Fruit fly (Drosophila melanogaster) whole organism, embryonic: ENCODE data around the gene st.

Source experiments
- Abd-B ChIP-seq: fragments of 200-800 bp; sonication (Bioruptor generic); optimal IDR thresholded peaks from 2 replicates; lab custom pipeline; 2018; ENCODE audit warnings: missing biosample characterization, mild to moderate bottlenecking, missing genetic modification characterization, moderate library complexity
- Atf3 ChIP-seq: fragments of 200-800 bp; sonication (Bioruptor generic); optimal IDR thresholded peaks from 3 replicates; lab custom pipeline; 2016; ENCODE audit warnings: missing biosample characterization, missing genetic modification characterization
- Atf6 ChIP-seq: fragments of 200-800 bp; sonication (Bioruptor generic); IDR thresholded peaks from 2 replicates; pipeline ENCODE4 v1.3.6; 2022; ENCODE audit warnings: missing biosample characterization, missing genetic modification characterization
- Blimp-1 ChIP-seq: fragments of 200-800 bp; sonication (Bioruptor generic); optimal IDR thresholded peaks from 3 replicates; lab custom pipeline; 2018; ENCODE audit warnings: missing biosample characterization, missing genetic modification characterization, mild to moderate bottlenecking, moderate library complexity, missing genetic modification reagents
- C15 ChIP-seq: fragments of 200-800 bp; sonication (Bioruptor generic); IDR thresholded peaks from 3 replicates; pipeline ENCODE4 v1.3.6; 2022; ENCODE audit warnings: missing biosample characterization, missing genetic modification characterization
- CG12219 ChIP-seq: fragments of 200-800 bp; sonication (Bioruptor generic); optimal IDR thresholded peaks from 3 replicates; lab custom pipeline; 2018; ENCODE audit warnings: missing biosample characterization, mild to moderate bottlenecking, missing genetic modification characterization
- CG12299 ChIP-seq: fragments of 200-800 bp; sonication (Bioruptor generic); optimal IDR thresholded peaks from 2 replicates; lab custom pipeline; 2018; ENCODE audit warnings: missing biosample characterization, mild to moderate bottlenecking, missing genetic modification characterization
- CG12391 ChIP-seq: fragments of 200-800 bp; sonication (Bioruptor generic); optimal IDR thresholded peaks from 3 replicates; lab custom pipeline; 2018; ENCODE audit warnings: missing biosample characterization, mild to moderate bottlenecking, missing genetic modification characterization, moderate library complexity
- CG14050 ChIP-seq: fragments of 200-800 bp; sonication (Bioruptor generic); IDR thresholded peaks from 3 replicates; pipeline ENCODE4 v1.3.6; 2022; ENCODE audit warnings: missing biosample characterization, missing genetic modification characterization
- CG14860 ChIP-seq: fragments of 200-800 bp; sonication (Bioruptor generic); IDR thresholded peaks from 3 replicates; pipeline ENCODE4 v1.3.6; 2022; ENCODE audit warnings: missing biosample characterization, missing genetic modification characterization; ENCODE audit not compliant: partially characterized antibody
- CG14965 ChIP-seq: fragments of 200-800 bp; sonication (Bioruptor generic); optimal IDR thresholded peaks from 2 replicates; lab custom pipeline; 2016; ENCODE audit warnings: missing biosample characterization, missing genetic modification characterization, borderline replicate concordance
- CG15514 ChIP-seq: fragments of 200-800 bp; sonication (Bioruptor generic); optimal IDR thresholded peaks from 3 replicates; lab custom pipeline; 2017; ENCODE audit warnings: missing biosample characterization, missing genetic modification characterization, mild to moderate bottlenecking, moderate library complexity, missing genetic modification reagents
- CG15696 ChIP-seq: fragments of 200-800 bp; sonication (Bioruptor generic); optimal IDR thresholded peaks from 2 replicates; lab custom pipeline; 2019; ENCODE audit warnings: missing biosample characterization, mild to moderate bottlenecking, missing genetic modification characterization, moderate library complexity
- CG17328 ChIP-seq: fragments of 200-800 bp; sonication (Bioruptor generic); IDR thresholded peaks from 2 replicates; pipeline ENCODE4 v1.3.6; 2022; ENCODE audit warnings: missing biosample characterization, missing genetic modification characterization
- CG17568 ChIP-seq: fragments of 200-800 bp; sonication (Bioruptor generic); optimal IDR thresholded peaks from 2 replicates; lab custom pipeline; 2018; ENCODE audit warnings: missing biosample characterization, mild to moderate bottlenecking, missing genetic modification characterization, moderate library complexity
- CG18011 ChIP-seq: fragments of 200-800 bp; sonication (Bioruptor generic); optimal IDR thresholded peaks from 2 replicates; lab custom pipeline; 2017; ENCODE audit warnings: missing biosample characterization, missing genetic modification characterization, mild to moderate bottlenecking, moderate library complexity, missing genotype
- CG2116 ChIP-seq: fragments of 200-800 bp; sonication (Bioruptor generic); optimal IDR thresholded peaks from 3 replicates; lab custom pipeline; 2018; ENCODE audit warnings: missing biosample characterization, mild to moderate bottlenecking, missing genetic modification characterization
- CG30403 ChIP-seq: fragments of 200-800 bp; sonication (Bioruptor generic); optimal IDR thresholded peaks from 3 replicates; lab custom pipeline; 2016; ENCODE audit warnings: missing biosample characterization, missing genetic modification characterization
- CG31388 ChIP-seq: fragments of 200-800 bp; sonication (Bioruptor generic); optimal IDR thresholded peaks from 2 replicates; lab custom pipeline; 2016; ENCODE audit warnings: missing biosample characterization, missing genetic modification characterization
- CG34224 ChIP-seq: fragments of 200-800 bp; sonication (Bioruptor generic); IDR thresholded peaks from 3 replicates; pipeline ENCODE4 v1.3.6; 2022; ENCODE audit warnings: missing biosample characterization, missing genetic modification characterization; ENCODE audit not compliant: partially characterized antibody
- CG4424 ChIP-seq: fragments of 200-800 bp; sonication (Bioruptor generic); optimal IDR thresholded peaks from 3 replicates; lab custom pipeline; 2016; ENCODE audit warnings: missing biosample characterization, missing genetic modification characterization
- CG6854 ChIP-seq: fragments of 200-800 bp; sonication (Bioruptor generic); optimal IDR thresholded peaks from 3 replicates; lab custom pipeline; 2017; ENCODE audit warnings: missing biosample characterization, mild to moderate bottlenecking, missing genetic modification characterization
- CG7271 ChIP-seq: fragments of 200-800 bp; sonication (Bioruptor generic); optimal IDR thresholded peaks from 2 replicates; lab custom pipeline; 2018; ENCODE audit warnings: missing biosample characterization, mild to moderate bottlenecking, missing genetic modification characterization, moderate library complexity
- CG7963 ChIP-seq: fragments of 200-800 bp; sonication (Bioruptor generic); IDR thresholded peaks from 3 replicates; pipeline ENCODE4 v1.3.6; 2022; ENCODE audit warnings: missing biosample characterization, missing genetic modification characterization; ENCODE audit not compliant: partially characterized antibody
- CG8359 ChIP-seq: fragments of 200-800 bp; sonication (Bioruptor generic); optimal IDR thresholded peaks from 2 replicates; lab custom pipeline; 2017; ENCODE audit warnings: missing biosample characterization, mild to moderate bottlenecking, missing genetic modification characterization, borderline replicate concordance
- CG9727 ChIP-seq: fragments of 200-800 bp; sonication (Bioruptor generic); optimal IDR thresholded peaks from 3 replicates; lab custom pipeline; 2017; ENCODE audit warnings: missing biosample characterization, mild to moderate bottlenecking, missing genetic modification characterization
- E2f1 ChIP-seq: fragments of 200-800 bp; sonication (Bioruptor generic); IDR thresholded peaks from 2 replicates; pipeline ENCODE4 v1.3.6; 2022; ENCODE audit warnings: missing biosample characterization, missing genetic modification characterization
- HmgZ ChIP-seq: fragments of 200-800 bp; sonication (Bioruptor generic); optimal IDR thresholded peaks from 2 replicates; lab custom pipeline; 2018; ENCODE audit warnings: missing biosample characterization, mild to moderate bottlenecking, missing genetic modification characterization
- Lhr ChIP-seq: fragments of 200-800 bp; sonication (Bioruptor generic); optimal IDR thresholded peaks from 3 replicates; lab custom pipeline; 2017; ENCODE audit warnings: mild to moderate bottlenecking, missing biosample characterization, missing genetic modification reagents, missing genetic modification characterization
- MBD-R2 ChIP-seq: fragments of 200-800 bp; sonication (Bioruptor generic); IDR thresholded peaks from 2 replicates; pipeline ENCODE4 v1.3.6; 2022; ENCODE audit warnings: missing biosample characterization, missing genetic modification characterization
- Myb ChIP-seq: fragments of 200-800 bp; sonication (Bioruptor generic); optimal IDR thresholded peaks from 2 replicates; lab custom pipeline; 2016; ENCODE audit warnings: missing biosample characterization, missing genetic modification characterization
- Sry-β ChIP-seq: fragments of 200-800 bp; sonication (Bioruptor generic); optimal IDR thresholded peaks from 2 replicates; lab custom pipeline; 2018; ENCODE audit warnings: missing biosample characterization, mild to moderate bottlenecking, missing genetic modification characterization, moderate library complexity
- Usf ChIP-seq: fragments of 200-800 bp; sonication (Bioruptor generic); optimal IDR thresholded peaks from 2 replicates; lab custom pipeline; 2017; ENCODE audit warnings: missing genotype, missing biosample characterization, missing genetic modification characterization
- Xbp1 ChIP-seq: fragments of 200-800 bp; sonication (Bioruptor generic); optimal IDR thresholded peaks from 3 replicates; lab custom pipeline; 2016; ENCODE audit warnings: missing biosample characterization, mild to moderate bottlenecking, missing genetic modification characterization
- bowl ChIP-seq: fragments of 200-800 bp; sonication (Bioruptor generic); IDR thresholded peaks from 2 replicates; pipeline ENCODE4 v1.3.6; 2022; ENCODE audit warnings: missing biosample characterization, missing genetic modification characterization
- ftz-f1 ChIP-seq: fragments of 200-800 bp; sonication (Bioruptor generic); optimal IDR thresholded peaks from 2 replicates; lab custom pipeline; 2016; ENCODE audit warnings: missing biosample characterization, missing genetic modification characterization
- gcm ChIP-seq: fragments of 200-800 bp; sonication (Bioruptor generic); optimal IDR thresholded peaks from 2 replicates; lab custom pipeline; 2019; ENCODE audit warnings: missing biosample characterization, mild to moderate bottlenecking, missing genetic modification characterization, moderate library complexity
- gfzf ChIP-seq: fragments of 200-800 bp; sonication (Bioruptor generic); optimal IDR thresholded peaks from 2 replicates; lab custom pipeline; 2016; ENCODE audit warnings: missing biosample characterization, mild to moderate bottlenecking, missing genetic modification characterization, moderate library complexity
- hkb ChIP-seq, 2 experiments: fragments of 200-800 bp in 1 of 2; fragments of >200 bp in 1 of 2; sonication (Bioruptor generic) in 1 of 2; IDR thresholded peaks in 1 of 2; optimal IDR thresholded peaks in 1 of 2; 2 replicates each; pipeline versions ENCODE4 v1.3.6 to Lab custom; 2017 to 2022; ENCODE audit warnings: missing biosample characterization in 1 of 2, missing genetic modification characterization in 1 of 2
- lbe ChIP-seq: fragments of 200-800 bp; sonication (Bioruptor generic); optimal IDR thresholded peaks from 2 replicates; lab custom pipeline; 2016; ENCODE audit warnings: missing biosample characterization, mild to moderate bottlenecking, missing genetic modification characterization
- otp ChIP-seq: fragments of 200-800 bp; sonication (Bioruptor generic); IDR thresholded peaks from 3 replicates; pipeline ENCODE4, ENCODE4 v1.3.6; 2022; ENCODE audit warnings: missing biosample characterization, missing genetic modification characterization
- ro ChIP-seq: fragments of 200-800 bp; sonication (Bioruptor generic); IDR thresholded peaks from 2 replicates; pipeline ENCODE4 v1.3.6; 2022; ENCODE audit warnings: missing biosample characterization, missing genetic modification characterization
- run ChIP-seq: fragments of 200-800 bp; sonication (Bioruptor generic); optimal IDR thresholded peaks from 3 replicates; lab custom pipeline; 2018; ENCODE audit warnings: missing biosample characterization, mild to moderate bottlenecking, missing genetic modification characterization
- shn ChIP-seq: fragments of 200-800 bp; sonication (Bioruptor generic); optimal IDR thresholded peaks from 3 replicates; lab custom pipeline; 2016; ENCODE audit warnings: missing biosample characterization, missing genetic modification characterization
- sug ChIP-seq: fragments of 200-800 bp; optimal IDR thresholded peaks from 2 replicates; lab custom pipeline; 2019; ENCODE audit warnings: missing biosample characterization, mild to moderate bottlenecking, missing genetic modification characterization, moderate library complexity
- tgo ChIP-seq: fragments of 200-800 bp; sonication (Bioruptor generic); IDR thresholded peaks from 3 replicates; pipeline ENCODE4 v1.3.6; 2022; ENCODE audit warnings: missing biosample characterization, missing genetic modification characterization
- vnd ChIP-seq: fragments of 200-800 bp; sonication (Bioruptor generic); IDR thresholded peaks from 3 replicates; pipeline ENCODE4 v1.3.6; 2022; ENCODE audit warnings: missing biosample characterization, missing genetic modification characterization; ENCODE audit not compliant: partially characterized antibody

st gene

DNA sequence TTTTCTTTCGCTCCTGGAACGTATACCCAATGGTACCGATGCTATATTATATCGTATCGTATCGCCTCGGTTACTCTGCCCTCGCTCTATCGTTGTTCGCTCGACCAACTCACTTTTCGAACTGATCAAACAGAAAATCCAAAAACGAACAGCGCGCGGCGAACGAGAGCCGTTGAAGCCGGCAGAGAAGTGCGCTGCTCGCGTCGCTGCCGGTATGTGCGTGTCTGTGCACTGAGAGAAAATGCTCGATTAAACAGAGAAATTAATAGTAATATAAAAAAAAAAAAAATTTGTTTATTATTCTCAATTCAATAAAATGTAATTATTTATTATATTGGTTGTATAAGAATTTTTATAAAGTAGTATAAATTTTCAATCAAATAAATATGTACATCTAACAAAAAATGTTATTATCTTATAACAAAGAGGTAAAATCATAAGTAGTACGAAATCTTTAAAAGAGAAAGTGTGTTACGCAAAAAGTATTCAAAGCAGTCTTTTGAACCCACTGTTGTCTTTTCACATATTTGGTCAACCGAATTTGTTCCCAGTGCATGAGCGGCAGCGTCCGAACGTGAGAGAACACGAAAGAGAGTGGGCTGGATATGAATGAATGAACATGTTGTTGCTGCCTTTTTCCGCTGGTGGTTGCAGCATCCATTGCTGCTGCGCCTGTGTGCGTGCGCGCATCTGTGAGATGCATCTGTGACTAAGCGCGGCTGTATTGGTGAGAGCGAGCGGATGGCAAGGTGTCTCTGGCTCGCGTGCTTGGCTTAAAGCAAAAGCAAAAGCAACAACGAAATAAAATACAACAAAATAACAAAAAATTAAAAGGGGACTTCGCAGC, 13.7 kb upstream of the st start, which contains the start of gene aos (continued):
- TF ChIP-seq CG7963 (GFP tag; lab: Robert Waterston, UW) = no peak
- TF ChIP-seq gcm (GFP tag; lab: Kevin White, UChicago) = peak; percentile 96
- peak; percentile 57 for TF ChIP-seq Abd-B
- peak; percentile 42 for TF ChIP-seq Lhr
- TF ChIP-seq CG2116 (GFP tag; lab: Kevin White, UChicago) = peak; percentile 69
- peak; percentile 97 for TF ChIP-seq CG9727 (GFP tag; lab: Kevin White, UChicago)
- TF ChIP-seq CG34224 (GFP tag; lab: Robert Waterston, UW) = no peak
- TF ChIP-seq Usf = peak; percentile 91
- TF ChIP-seq run = peak; percentile 86
- TF ChIP-seq Myb (GFP tag; lab: Kevin White, UChicago) = peak; percentile 36
- peak; percentile 81 for TF ChIP-seq sug (tag; lab: Kevin White, UChicago)
- no peak for TF ChIP-seq gfzf
- no peak for TF ChIP-seq vnd (GFP tag; lab: Robert Waterston, UW)
- peak; percentile 73 for TF ChIP-seq CG7271 (tag; lab: Kevin White, UChicago)
- no peak for TF ChIP-seq C15 (GFP tag; lab: Robert Waterston, UW)
- TF ChIP-seq Atf6 (GFP tag; lab: Robert Waterston, UW) = peak; percentile 79
- TF ChIP-seq CG30403 = peak; percentile 95
- peak; percentile 45 for TF ChIP-seq CG17568 (GFP tag; lab: Kevin White, UChicago)
- peak; percentile 38; the same call in 2 of the 3 replicates for TF ChIP-seq otp (GFP tag; lab: Robert Waterston, UW)
- TF ChIP-seq CG8359 (GFP tag; lab: Kevin White, UChicago) = peak; percentile 77
- peak; percentile 89 for TF ChIP-seq Blimp-1 (GFP tag; lab: Kevin White, UChicago)
- no peak for TF ChIP-seq ftz-f1 (GFP tag; lab: Kevin White, UChicago)
- TF ChIP-seq CG31388 (GFP tag; lab: Kevin White, UChicago) = peak; percentile 45
- peak; percentile 62; the same call in 1 of the 3 replicates for TF ChIP-seq CG14050 (GFP tag; lab: Robert Waterston, UW)
- TF ChIP-seq CG14860 (GFP tag; lab: Robert Waterston, UW) = no peak
- peak; percentile 56 for TF ChIP-seq Sry-β (GFP tag; lab: Kevin White, UChicago)
- peak; percentile 80 for TF ChIP-seq CG6854 (GFP tag; lab: Kevin White, UChicago)
- no peak for TF ChIP-seq bowl (GFP tag; lab: Robert Waterston, UW)
- TF ChIP-seq CG17328 (GFP tag; lab: Robert Waterston, UW) = no peak; the same call in none of the 2 replicates
- peak; percentile 59 for TF ChIP-seq Atf3
- TF ChIP-seq CG18011 (GFP tag; lab: Kevin White, UChicago) = peak; percentile 61
- peak; percentile 56 for TF ChIP-seq CG15514 (GFP tag; lab: Kevin White, UChicago)
- TF ChIP-seq MBD-R2 (GFP tag; lab: Robert Waterston, UW) = peak; percentile 12; the same call in 1 of the 2 replicates
- TF ChIP-seq CG12219 = peak; percentile 56
- TF ChIP-seq HmgZ (tag; lab: Kevin White, UChicago) = peak; percentile 6
- TF ChIP-seq hkb (optimal IDR thresholded peaks at IDR 0.05; lab: Kevin White, UChicago) = no peak
- TF ChIP-seq hkb (GFP tag; IDR thresholded peaks at IDR 0.05; lab: Robert Waterston, UW) = peak; percentile 86
- peak; percentile 86 for TF ChIP-seq E2f1 (GFP tag; lab: Robert Waterston, UW)
- TF ChIP-seq lbe (GFP tag; lab: Kevin White, UChicago) = peak; percentile 64
- peak; percentile 88 for TF ChIP-seq Xbp1
- TF ChIP-seq CG15696 (tag; lab: Kevin White, UChicago) = peak; percentile 95
- peak; percentile 89 for TF ChIP-seq tgo (GFP tag; lab: Robert Waterston, UW)
- no peak; the same call in 1 of the 2 replicates for TF ChIP-seq ro (GFP tag; lab: Robert Waterston, UW)
- peak; percentile 94 for TF ChIP-seq CG4424 (GFP tag; lab: Kevin White, UChicago)
- peak; percentile 28 for TF ChIP-seq shn (GFP tag; lab: Kevin White, UChicago)
- TF ChIP-seq CG14965 (GFP tag; lab: Kevin White, UChicago) = no peak
- TF ChIP-seq CG12391 (tag; lab: Kevin White, UChicago) = peak; percentile 95
- TF ChIP-seq CG12299 (tag; lab: Kevin White, UChicago) = peak; percentile 70
